Worm (Caenorhabditis elegans) whole organism, L2 larva: ENCODE data around the gene cyp-35A2.

Experiments
- F13H6.1 ChIP-seq: sonication (generic microtip); optimal IDR thresholded peaks from 2 replicates; lab custom pipeline; 2016; ENCODE audit warnings: missing genetic modification characterization, missing compliant biosample characterization
- Y55F3AM.14 ChIP-seq: fragments of 200-800 bp; sonication (Bioruptor generic); optimal IDR thresholded peaks from 2 replicates; lab custom pipeline; 2018; ENCODE audit warnings: mild to moderate bottlenecking, missing genetic modification characterization, missing compliant biosample characterization
- ZK546.5 ChIP-seq: sonication (generic microtip); optimal IDR thresholded peaks from 2 replicates; lab custom pipeline; 2017; ENCODE audit warnings: missing biosample characterization, missing genetic modification characterization
- aly-2 ChIP-seq: fragments of 150-350 bp; optimal IDR thresholded peaks from 2 replicates; lab custom pipeline; 2014; ENCODE audit warnings: missing biosample characterization, missing genetic modification characterization
- ama-1 ChIP-seq: fragments of 150-350 bp; optimal IDR thresholded peaks from 2 replicates; lab custom pipeline; 2018; ENCODE audit warnings: inconsistent platforms
- blmp-1 ChIP-seq: sonication (generic microtip); optimal IDR thresholded peaks from 2 replicates; lab custom pipeline; 2017; ENCODE audit warnings: missing genetic modification characterization, mild to moderate bottlenecking, missing compliant biosample characterization, antibody characterized with exemption, moderate library complexity; ENCODE audit not compliant: insufficient read depth
- ceh-16 ChIP-seq: fragments of 150-350 bp; optimal IDR thresholded peaks from 2 replicates; lab custom pipeline; 2014; ENCODE audit warnings: missing biosample characterization, missing genetic modification characterization
- crh-2 ChIP-seq: sonication (generic microtip); optimal IDR thresholded peaks from 2 replicates; lab custom pipeline; 2017; ENCODE audit warnings: missing biosample characterization, missing genetic modification characterization
- egl-27 ChIP-seq: sonication (generic microtip); optimal IDR thresholded peaks from 3 replicates; lab custom pipeline; 2017; ENCODE audit warnings: missing biosample characterization, missing genetic modification reagents, missing genetic modification characterization
- elt-1 ChIP-seq: fragments of 150-350 bp; optimal IDR thresholded peaks from 2 replicates; lab custom pipeline; 2014; ENCODE audit warnings: missing biosample characterization, missing genetic modification characterization
- elt-3 ChIP-seq: sonication (generic microtip); optimal IDR thresholded peaks from 2 replicates; lab custom pipeline; 2017; ENCODE audit warnings: missing biosample characterization, missing genetic modification characterization
- fos-1 ChIP-seq: fragments of 150-350 bp; optimal IDR thresholded peaks from 2 replicates; lab custom pipeline; 2014; ENCODE audit warnings: missing biosample characterization, missing genetic modification characterization
- lsy-2 ChIP-seq, 2 experiments: fragments of 150-350 bp in 1 of 2; sonication (generic microtip) in 1 of 2; optimal IDR thresholded peaks; 2 replicates each; lab custom pipeline; 2014 to 2017; ENCODE audit warnings: missing biosample characterization in 2 of 2, missing genetic modification characterization in 2 of 2
- mab-5 ChIP-seq: fragments of 150-350 bp; optimal IDR thresholded peaks from 2 replicates; lab custom pipeline; 2014; ENCODE audit warnings: missing biosample characterization, missing genetic modification characterization
- mbf-1 ChIP-seq: sonication (generic microtip); optimal IDR thresholded peaks from 2 replicates; lab custom pipeline; 2017; ENCODE audit warnings: missing biosample characterization, missing genetic modification characterization
- mdl-1 ChIP-seq, 2 experiments: fragments of 150-350 bp in 1 of 2; sonication (generic microtip) in 1 of 2; optimal IDR thresholded peaks; 2 replicates each; lab custom pipeline; 2017; ENCODE audit warnings: missing biosample characterization in 2 of 2, missing genetic modification characterization in 2 of 2
- nhr-10 ChIP-seq: sonication (generic microtip); optimal IDR thresholded peaks from 2 replicates; lab custom pipeline; 2017; ENCODE audit warnings: missing biosample characterization, missing genetic modification characterization
- nhr-11 ChIP-seq: fragments of 150-350 bp; optimal IDR thresholded peaks from 2 replicates; lab custom pipeline; 2014; ENCODE audit warnings: missing biosample characterization, missing genetic modification characterization
- nhr-12 ChIP-seq: fragments of 150-350 bp; optimal IDR thresholded peaks from 2 replicates; lab custom pipeline; 2014; ENCODE audit warnings: missing biosample characterization, missing genetic modification characterization
- nhr-129 ChIP-seq: fragments of 150-350 bp; optimal IDR thresholded peaks from 2 replicates; lab custom pipeline; 2014; ENCODE audit warnings: missing biosample characterization, missing genetic modification characterization
- nhr-21 ChIP-seq: fragments of 150-350 bp; optimal IDR thresholded peaks from 2 replicates; lab custom pipeline; 2014; ENCODE audit warnings: missing biosample characterization, missing genetic modification characterization
- nhr-23 ChIP-seq: fragments of 150-350 bp; optimal IDR thresholded peaks from 2 replicates; lab custom pipeline; 2014; ENCODE audit warnings: missing biosample characterization, missing genetic modification reagents, missing genetic modification characterization
- nhr-237 ChIP-seq: fragments of 150-350 bp; optimal IDR thresholded peaks from 2 replicates; lab custom pipeline; 2014; ENCODE audit warnings: missing biosample characterization, missing genetic modification characterization
- nhr-25 ChIP-seq: fragments of 150-350 bp; sonication (generic microtip); optimal IDR thresholded peaks from 3 replicates; lab custom pipeline; 2014; ENCODE audit warnings: missing biosample characterization, missing genetic modification characterization
- nhr-6 ChIP-seq: fragments of 150-350 bp; optimal IDR thresholded peaks from 2 replicates; lab custom pipeline; 2014; ENCODE audit warnings: missing biosample characterization, missing genetic modification characterization
- nhr-77 ChIP-seq: fragments of 150-350 bp; optimal IDR thresholded peaks from 2 replicates; lab custom pipeline; 2014; ENCODE audit warnings: missing biosample characterization, missing genetic modification characterization
- peb-1 ChIP-seq: fragments of 150-350 bp; optimal IDR thresholded peaks from 2 replicates; lab custom pipeline; 2014; ENCODE audit warnings: missing biosample characterization, missing genetic modification characterization
- skn-1 ChIP-seq: sonication (generic microtip); optimal IDR thresholded peaks from 2 replicates; lab custom pipeline; 2017; ENCODE audit warnings: missing biosample characterization, missing genetic modification characterization
- sma-3 ChIP-seq: sonication (generic microtip); optimal IDR thresholded peaks from 2 replicates; lab custom pipeline; 2016; ENCODE audit warnings: missing genetic modification reagents, missing genetic modification characterization, missing compliant biosample characterization
- sma-9 ChIP-seq, 2 experiments: fragments of 150-350 bp in 1 of 2; sonication (generic microtip) in 1 of 2; optimal IDR thresholded peaks; 2 replicates each; lab custom pipeline; 2014 to 2016; ENCODE audit warnings: missing genetic modification characterization in 2 of 2, mild to moderate bottlenecking in 1 of 2, missing biosample characterization in 1 of 2, missing compliant biosample characterization in 1 of 2, missing genetic modification reagents in 1 of 2, moderate library complexity in 1 of 2
- snpc-4 ChIP-seq: fragments of 150-350 bp; optimal IDR thresholded peaks from 2 replicates; lab custom pipeline; 2014; ENCODE audit warnings: missing biosample characterization, missing genetic modification characterization
- unc-39 ChIP-seq: fragments of 150-350 bp; optimal IDR thresholded peaks from 2 replicates; lab custom pipeline; 2014; ENCODE audit warnings: missing biosample characterization, missing genetic modification characterization
- unc-55 ChIP-seq: fragments of 150-350 bp; sonication (generic microtip); optimal IDR thresholded peaks from 3 replicates; lab custom pipeline; 2014; ENCODE audit warnings: missing biosample characterization, missing genetic modification reagents, missing genetic modification characterization
- unc-62 ChIP-seq: fragments of 150-350 bp; optimal IDR thresholded peaks from 2 replicates; lab custom pipeline; 2014; ENCODE audit warnings: missing biosample characterization, missing genetic modification reagents, missing genetic modification characterization
- ztf-11 ChIP-seq: sonication (generic microtip); optimal IDR thresholded peaks from 2 replicates; lab custom pipeline; 2017; ENCODE audit warnings: missing biosample characterization, missing genetic modification characterization

cyp-35A2 gene

DNA sequence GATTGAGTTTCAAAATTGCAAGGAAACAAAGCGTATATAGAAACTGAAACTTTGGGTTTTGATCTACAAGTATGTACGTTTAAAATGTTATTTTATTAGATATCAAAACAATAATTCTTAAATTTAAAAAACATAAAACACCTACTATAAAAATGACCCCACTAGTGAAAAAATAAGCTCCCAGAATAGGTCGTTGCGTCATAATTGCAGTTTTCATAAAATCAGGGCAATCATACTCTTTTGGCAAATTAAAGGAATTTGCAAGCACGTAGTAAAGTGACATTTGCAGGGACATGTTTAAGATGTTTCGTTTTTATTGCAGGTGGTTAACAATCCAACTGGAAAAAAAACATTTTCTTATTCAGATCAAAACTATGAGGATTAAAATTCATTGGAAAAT is 44.5 kb upstream of the cyp-35A2 start, which contains the start of gene srt-6:
Gene srt-6, minus strand, starts transcription at position 295 of the 400 bp plus-strand sequence.
- TF ChIP-seq nhr-12 (tag; lab: Kevin White, UChicago) (no peak), crh-2 (no peak), nhr-129 (tag; lab: Kevin White, UChicago) (no peak), sma-3 (GFP tag; lab: Kevin White, UChicago) (no peak), ztf-11 (tag; lab: Kevin White, UChicago) (no peak), aly-2 (tag; lab: Kevin White, UChicago) (no peak), fos-1 (tag; lab: Kevin White, UChicago) (no peak), mab-5 (tag; lab: Kevin White, UChicago) (no peak), peb-1 (tag; lab: Kevin White, UChicago) (no peak), egl-27 (tag; lab: Kevin White, UChicago) (no peak), nhr-11 (no peak)

- TF ChIP-seq ZK546.5 (tag; lab: Kevin White, UChicago), result no peak
- TF ChIP-seq nhr-21, result no peak
Measured at ce11 chrV:7403501-7403900, 39.5 kb upstream of the cyp-35A2 start.

- TF ChIP-seq elt-1 (tag; lab: Kevin White, UChicago) (no peak), nhr-10 (tag; lab: Kevin White, UChicago) (no peak), nhr-25 (tag; lab: Kevin White, UChicago) (no peak), peb-1 (tag; lab: Kevin White, UChicago) (no peak), egl-27 (tag; lab: Kevin White, UChicago) (no peak), skn-1 (tag; lab: Kevin White, UChicago) (no peak), aly-2 (tag; lab: Kevin White, UChicago) (no peak), ama-1 (lab: Kevin White, UChicago) (no peak), mdl-1 (tag; optimal IDR thresholded peaks at IDR 0.05; lab: Kevin White, UChicago) (no peak), mbf-1 (tag; lab: Kevin White, UChicago) (no peak), Y55F3AM.14 (GFP tag; lab: Kevin White, UChicago) (no peak), nhr-237 (tag; lab: Kevin White, UChicago) (no peak), nhr-77 (tag; lab: Kevin White, UChicago) (no peak), ceh-16 (tag; lab: Kevin White, UChicago) (no peak), snpc-4 (tag; lab: Kevin White, UChicago) (no peak), elt-3 (tag; lab: Kevin White, UChicago) (no peak), unc-55 (GFP tag; lab: Kevin White, UChicago) (no peak)
Measured at ce11 chrV:7402355-7402754, 38.4 kb upstream of the cyp-35A2 start, which contains the start of gene srj-13. srj-13 (plus strand) TSS chrV:7402655.

ce11 chrV:7400588-7400987 is 36.6 kb upstream of the cyp-35A2 start, which contains the start of gene srx-60:
srx-60 (plus strand) TSS chrV:7400888.
- TF ChIP-seq blmp-1, result no peak
- no peak for TF ChIP-seq Y55F3AM.14 (GFP tag; lab: Kevin White, UChicago)
- no peak for TF ChIP-seq F13H6.1 (tag; lab: Kevin White, UChicago)
- TF ChIP-seq sma-9 (GFP tag; optimal IDR thresholded peaks at IDR 0.05; lab: Kevin White, UChicago), result no peak
- TF ChIP-seq sma-9 (tag; optimal IDR thresholded peaks at IDR 0.05; lab: Kevin White, UChicago), result no peak
- no peak for TF ChIP-seq ceh-16 (tag; lab: Kevin White, UChicago)
- TF ChIP-seq lsy-2 (tag; optimal IDR thresholded peaks at IDR 0.05; lab: Kevin White, UChicago), result no peak
- TF ChIP-seq mbf-1 (tag; lab: Kevin White, UChicago), result no peak
- no peak for TF ChIP-seq mdl-1 (tag; optimal IDR thresholded peaks at IDR 0.05; lab: Kevin White, UChicago)

DNA sequence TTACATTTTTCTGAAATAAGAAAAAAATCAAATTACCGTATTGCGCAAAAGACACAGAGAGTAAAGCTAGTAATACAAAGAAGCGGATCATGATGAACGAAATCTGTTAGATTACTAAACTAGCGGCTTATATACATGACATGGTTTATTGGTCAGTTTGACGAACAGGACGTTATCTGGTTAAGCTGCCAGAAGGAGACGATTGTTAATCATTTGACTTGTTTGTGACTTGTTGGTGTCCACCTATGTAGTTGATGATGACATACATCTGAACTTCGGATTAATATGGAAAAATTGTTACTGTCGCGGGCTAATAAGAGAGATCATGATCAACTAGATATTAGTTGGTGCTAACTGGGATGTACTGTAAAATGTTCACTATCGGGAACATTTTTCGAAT is 36.1 kb upstream of the cyp-35A2 start, which contains the start of gene cnc-9:
Gene cnc-9, minus strand, starts transcription at position 101 of the 400 bp plus-strand sequence.
- no peak for TF ChIP-seq nhr-23 (tag; lab: Kevin White, UChicago)
- TF ChIP-seq nhr-25 (tag; lab: Kevin White, UChicago), result no peak
- no peak for TF ChIP-seq ZK546.5 (tag; lab: Kevin White, UChicago)
- no peak for TF ChIP-seq sma-9 (GFP tag; optimal IDR thresholded peaks at IDR 0.05; lab: Kevin White, UChicago)
- no peak for TF ChIP-seq sma-9 (tag; optimal IDR thresholded peaks at IDR 0.05; lab: Kevin White, UChicago)
- TF ChIP-seq nhr-6 (tag; lab: Kevin White, UChicago), result no peak
- TF ChIP-seq unc-39 (tag; lab: Kevin White, UChicago), result no peak
- TF ChIP-seq ceh-16 (tag; lab: Kevin White, UChicago), result no peak
- no peak for TF ChIP-seq unc-62 (GFP tag; lab: Kevin White, UChicago)
